Fruit fly (Drosophila melanogaster) whole organism, embryonic: ENCODE results near the gene SPR.
A peak's percentile ranks its signal among the peaks of the same experiment; 100 is the strongest.

Source experiments
- ATbp ChIP-seq: fragments of 200-800 bp; sonication (Bioruptor generic); optimal IDR thresholded peaks from 2 replicates; lab custom pipeline; 2017; ENCODE audit warnings: missing biosample characterization, mild to moderate bottlenecking, missing genetic modification characterization, missing genetic modification reagents
- Atf6 ChIP-seq: fragments of 200-800 bp; sonication (Bioruptor generic); IDR thresholded peaks from 2 replicates; pipeline ENCODE4 v1.3.6; 2022; ENCODE audit warnings: missing biosample characterization, missing genetic modification characterization
- Awh ChIP-seq: fragments of 200-800 bp; sonication (Bioruptor generic); IDR thresholded peaks from 2 replicates; pipeline ENCODE4, ENCODE4 v1.3.6; 2022; ENCODE audit warnings: missing biosample characterization, missing genetic modification characterization
- CG12155 ChIP-seq: fragments of 200-800 bp; sonication (Bioruptor generic); optimal IDR thresholded peaks from 3 replicates; lab custom pipeline; 2016; ENCODE audit warnings: missing biosample characterization, missing genetic modification characterization
- CG12219 ChIP-seq: fragments of 200-800 bp; sonication (Bioruptor generic); optimal IDR thresholded peaks from 3 replicates; lab custom pipeline; 2018; ENCODE audit warnings: missing biosample characterization, mild to moderate bottlenecking, missing genetic modification characterization
- CG13123 ChIP-seq: fragments of 200-800 bp; sonication (Bioruptor generic); optimal IDR thresholded peaks from 2 replicates; lab custom pipeline; 2016; ENCODE audit warnings: missing biosample characterization, missing genetic modification characterization
- CG14710 ChIP-seq: fragments of 200-800 bp; sonication (Bioruptor generic); optimal IDR thresholded peaks from 3 replicates; lab custom pipeline; 2019; ENCODE audit warnings: missing biosample characterization, mild to moderate bottlenecking, missing genetic modification characterization, moderate library complexity
- CG14860 ChIP-seq: fragments of 200-800 bp; sonication (Bioruptor generic); IDR thresholded peaks from 3 replicates; pipeline ENCODE4 v1.3.6; 2022; ENCODE audit warnings: missing biosample characterization, missing genetic modification characterization; ENCODE audit not compliant: partially characterized antibody
- CG15269 ChIP-seq: fragments of 200-800 bp; sonication (Bioruptor generic); optimal IDR thresholded peaks from 2 replicates; lab custom pipeline; 2018; ENCODE audit warnings: missing biosample characterization, mild to moderate bottlenecking, missing genetic modification characterization, moderate library complexity
- CG15479 ChIP-seq: fragments of 200-800 bp; sonication (Bioruptor generic); optimal IDR thresholded peaks from 3 replicates; lab custom pipeline; 2019; ENCODE audit warnings: missing biosample characterization, mild to moderate bottlenecking, missing genetic modification characterization, moderate library complexity
- CG18262 ChIP-seq: fragments of 200-800 bp; optimal IDR thresholded peaks from 3 replicates; lab custom pipeline; 2019; ENCODE audit warnings: missing biosample characterization, mild to moderate bottlenecking, missing genetic modification characterization, moderate library complexity
- CG34376 ChIP-seq: fragments of 200-800 bp; sonication (Bioruptor generic); optimal IDR thresholded peaks from 2 replicates; lab custom pipeline; 2018; ENCODE audit warnings: missing biosample characterization, mild to moderate bottlenecking, missing genetic modification characterization
- CG34422 ChIP-seq: fragments of 200-800 bp; sonication (Bioruptor generic); IDR thresholded peaks from 3 replicates; pipeline ENCODE4 v1.3.6; 2022; ENCODE audit warnings: missing biosample characterization, missing genetic modification characterization
- CG6683 ChIP-seq: fragments of 200-800 bp; sonication (Bioruptor generic); optimal IDR thresholded peaks from 2 replicates; lab custom pipeline; 2017; ENCODE audit warnings: missing biosample characterization, mild to moderate bottlenecking, missing genetic modification characterization, missing genetic modification reagents
- CG6689 ChIP-seq: fragments of 200-800 bp; sonication (Bioruptor generic); IDR thresholded peaks from 2 replicates; pipeline ENCODE4 v1.3.6; 2022; ENCODE audit warnings: missing biosample characterization, missing genetic modification characterization
- CG6765 ChIP-seq: fragments of 200-800 bp; sonication (Bioruptor generic); optimal IDR thresholded peaks from 3 replicates; lab custom pipeline; 2017; ENCODE audit warnings: missing biosample characterization, mild to moderate bottlenecking, missing genetic modification characterization
- CG6791 ChIP-seq: fragments of 200-800 bp; sonication (Bioruptor generic); IDR thresholded peaks from 3 replicates; pipeline ENCODE4 v1.3.6; 2022; ENCODE audit warnings: missing biosample characterization, missing genetic modification characterization; ENCODE audit not compliant: partially characterized antibody
- CG6813 ChIP-seq: fragments of 200-800 bp; sonication (Bioruptor generic); optimal IDR thresholded peaks from 2 replicates; lab custom pipeline; 2017; ENCODE audit warnings: missing biosample characterization, missing genetic modification characterization, mild to moderate bottlenecking, moderate library complexity, missing genetic modification reagents
- CG7963 ChIP-seq: fragments of 200-800 bp; sonication (Bioruptor generic); IDR thresholded peaks from 3 replicates; pipeline ENCODE4 v1.3.6; 2022; ENCODE audit warnings: missing biosample characterization, missing genetic modification characterization; ENCODE audit not compliant: partially characterized antibody
- CG8765 ChIP-seq: fragments of 200-800 bp; sonication (Bioruptor generic); IDR thresholded peaks from 2 replicates; pipeline ENCODE4 v1.3.6; 2022; ENCODE audit warnings: missing biosample characterization, missing genetic modification characterization
- CG9215 ChIP-seq: fragments of 200-800 bp; sonication (Bioruptor generic); IDR thresholded peaks from 2 replicates; pipeline ENCODE4 v1.3.6; 2022; ENCODE audit warnings: missing biosample characterization, missing genetic modification characterization
- CrebB ChIP-seq: fragments of 200-800 bp; sonication (Bioruptor generic); optimal IDR thresholded peaks from 3 replicates; lab custom pipeline; 2018; ENCODE audit warnings: missing biosample characterization, mild to moderate bottlenecking, missing genetic modification characterization
- ERR ChIP-seq: fragments of 200-800 bp; sonication (Bioruptor generic); optimal IDR thresholded peaks from 2 replicates; lab custom pipeline; 2016; ENCODE audit warnings: missing biosample characterization, missing genetic modification characterization
- Med ChIP-seq: fragments of 200-800 bp; sonication (Bioruptor generic); peaks from one replicate; lab custom pipeline; 2016; ENCODE audit warnings: missing biosample characterization, missing genetic modification characterization, mild to moderate bottlenecking, inconsistent platforms, moderate library complexity
- Mes4 ChIP-seq: fragments of 200-800 bp; sonication (Bioruptor generic); optimal IDR thresholded peaks from 2 replicates; lab custom pipeline; 2016; ENCODE audit warnings: missing biosample characterization, missing genetic modification characterization
- NFAT ChIP-seq: fragments of 200-800 bp; sonication (Bioruptor generic); IDR thresholded peaks from 2 replicates; pipeline ENCODE4 v1.3.6; 2022; ENCODE audit warnings: missing biosample characterization, missing genetic modification characterization
- Nf-YB ChIP-seq: fragments of 200-800 bp; sonication (Bioruptor generic); optimal IDR thresholded peaks from 3 replicates; lab custom pipeline; 2019; ENCODE audit warnings: missing biosample characterization, mild to moderate bottlenecking, missing genetic modification characterization, moderate library complexity
- Opbp ChIP-seq: fragments of 200-800 bp; sonication (Bioruptor generic); IDR thresholded peaks from 3 replicates; pipeline ENCODE4 v1.3.6; 2022; ENCODE audit warnings: missing biosample characterization, missing genetic modification characterization; ENCODE audit not compliant: partially characterized antibody
- Six4 ChIP-seq: fragments of 200-800 bp; sonication (Bioruptor generic); optimal IDR thresholded peaks from 2 replicates; lab custom pipeline; 2016; ENCODE audit warnings: missing biosample characterization, missing genetic modification characterization
- ase ChIP-seq: fragments of 200-800 bp; sonication (Bioruptor generic); IDR thresholded peaks from 3 replicates; pipeline ENCODE4 v1.3.6; 2022; ENCODE audit warnings: missing biosample characterization, missing genetic modification characterization
- bsh ChIP-seq, 2 experiments: fragments of 200-800 bp; sonication (Bioruptor generic); optimal IDR thresholded peaks; 2 replicates each; lab custom pipeline; 2017 to 2018; ENCODE audit warnings: mild to moderate bottlenecking in 2 of 2, missing biosample characterization in 2 of 2, missing genetic modification characterization in 2 of 2, moderate library complexity in 1 of 2
- caup ChIP-seq: fragments of 200-800 bp; sonication (Bioruptor generic); optimal IDR thresholded peaks from 3 replicates; lab custom pipeline; 2017; ENCODE audit warnings: missing biosample characterization, mild to moderate bottlenecking, missing genetic modification characterization, moderate library complexity; ENCODE audit not compliant: severe bottlenecking
- cg ChIP-seq: fragments of 200-800 bp; sonication (Bioruptor generic); optimal IDR thresholded peaks from 3 replicates; lab custom pipeline; 2019; ENCODE audit warnings: missing biosample characterization, mild to moderate bottlenecking, missing genetic modification characterization, moderate library complexity
- eve ChIP-seq, 2 experiments: fragments of >200 bp; optimal IDR thresholded peaks; 2 replicates each; lab custom pipeline; 2017; ENCODE audit warnings: missing biosample characterization in 2 of 2, missing genetic modification characterization in 2 of 2
- eyg ChIP-seq: fragments of 200-800 bp; sonication (Bioruptor generic); optimal IDR thresholded peaks from 3 replicates; lab custom pipeline; 2016; ENCODE audit warnings: missing biosample characterization, missing genetic modification characterization
- fd102C ChIP-seq: fragments of 200-800 bp; sonication (Bioruptor generic); optimal IDR thresholded peaks from 2 replicates; lab custom pipeline; 2018; ENCODE audit warnings: missing biosample characterization, mild to moderate bottlenecking, missing genetic modification characterization, moderate library complexity
- fd3F ChIP-seq: fragments of 200-800 bp; sonication (Bioruptor generic); optimal IDR thresholded peaks from 2 replicates; lab custom pipeline; 2018; ENCODE audit warnings: missing biosample characterization, mild to moderate bottlenecking, missing genetic modification characterization, moderate library complexity
- gsb-n ChIP-seq: fragments of 200-800 bp; sonication (Bioruptor generic); optimal IDR thresholded peaks from 3 replicates; lab custom pipeline; 2018; ENCODE audit warnings: missing biosample characterization, mild to moderate bottlenecking, missing genetic modification characterization
- insv ChIP-seq, 2 experiments: fragments of 200-800 bp; sonication (Bioruptor generic); optimal IDR thresholded peaks; 3 replicates each; lab custom pipeline; 2016 to 2018; ENCODE audit warnings: missing biosample characterization in 2 of 2, missing genetic modification characterization in 2 of 2
- ken ChIP-seq: fragments of 200-800 bp; sonication (Bioruptor generic); IDR thresholded peaks from 3 replicates; pipeline ENCODE4 v1.3.6; 2022; ENCODE audit warnings: missing biosample characterization, missing genetic modification characterization
- p53 ChIP-seq: fragments of 200-800 bp; sonication (Bioruptor generic); optimal IDR thresholded peaks from 2 replicates; lab custom pipeline; 2016; ENCODE audit warnings: missing biosample characterization, missing genetic modification characterization
- prd ChIP-seq, 3 experiments: fragments of >200 bp in 2 of 3; fragments of 200-800 bp in 1 of 3; sonication (Bioruptor generic) in 1 of 3; optimal IDR thresholded peaks in 2 of 3; IDR thresholded peaks in 1 of 3; 2 replicates in 2 of 3; 3 replicates in 1 of 3; pipeline versions ENCODE4 v1.3.6 to Lab custom; 2017 to 2022; ENCODE audit warnings: missing biosample characterization in 1 of 3, missing genetic modification characterization in 1 of 3
- psq ChIP-seq: fragments of 200-800 bp; sonication (Bioruptor generic); optimal IDR thresholded peaks from 2 replicates; lab custom pipeline; 2017; ENCODE audit warnings: missing biosample characterization, missing genetic modification characterization
- seq ChIP-seq: fragments of 200-800 bp; sonication (Bioruptor generic); IDR thresholded peaks from 2 replicates; pipeline ENCODE4 v1.3.6; 2022; ENCODE audit warnings: missing biosample characterization, missing genetic modification characterization
- slou ChIP-seq: fragments of 200-800 bp; sonication (Bioruptor generic); optimal IDR thresholded peaks from 3 replicates; lab custom pipeline; 2016; ENCODE audit warnings: missing biosample characterization, missing genetic modification characterization
- sug ChIP-seq: fragments of 200-800 bp; optimal IDR thresholded peaks from 2 replicates; lab custom pipeline; 2019; ENCODE audit warnings: missing biosample characterization, mild to moderate bottlenecking, missing genetic modification characterization, moderate library complexity
- tup ChIP-seq: fragments of 200-800 bp; sonication (Bioruptor generic); optimal IDR thresholded peaks from 2 replicates; lab custom pipeline; 2016; ENCODE audit warnings: missing biosample characterization, mild to moderate bottlenecking, missing genetic modification characterization, moderate library complexity
- vvl ChIP-seq: fragments of 200-800 bp; sonication (Bioruptor generic); IDR thresholded peaks from 2 replicates; pipeline ENCODE4 v1.3.6; 2022; ENCODE audit warnings: missing biosample characterization, missing genetic modification characterization
- z ChIP-seq: fragments of 200-800 bp; sonication (Bioruptor generic); IDR thresholded peaks from 3 replicates; pipeline ENCODE4 v1.3.6; 2022; ENCODE audit warnings: missing biosample characterization, missing genetic modification characterization

SPR gene

DNA sequence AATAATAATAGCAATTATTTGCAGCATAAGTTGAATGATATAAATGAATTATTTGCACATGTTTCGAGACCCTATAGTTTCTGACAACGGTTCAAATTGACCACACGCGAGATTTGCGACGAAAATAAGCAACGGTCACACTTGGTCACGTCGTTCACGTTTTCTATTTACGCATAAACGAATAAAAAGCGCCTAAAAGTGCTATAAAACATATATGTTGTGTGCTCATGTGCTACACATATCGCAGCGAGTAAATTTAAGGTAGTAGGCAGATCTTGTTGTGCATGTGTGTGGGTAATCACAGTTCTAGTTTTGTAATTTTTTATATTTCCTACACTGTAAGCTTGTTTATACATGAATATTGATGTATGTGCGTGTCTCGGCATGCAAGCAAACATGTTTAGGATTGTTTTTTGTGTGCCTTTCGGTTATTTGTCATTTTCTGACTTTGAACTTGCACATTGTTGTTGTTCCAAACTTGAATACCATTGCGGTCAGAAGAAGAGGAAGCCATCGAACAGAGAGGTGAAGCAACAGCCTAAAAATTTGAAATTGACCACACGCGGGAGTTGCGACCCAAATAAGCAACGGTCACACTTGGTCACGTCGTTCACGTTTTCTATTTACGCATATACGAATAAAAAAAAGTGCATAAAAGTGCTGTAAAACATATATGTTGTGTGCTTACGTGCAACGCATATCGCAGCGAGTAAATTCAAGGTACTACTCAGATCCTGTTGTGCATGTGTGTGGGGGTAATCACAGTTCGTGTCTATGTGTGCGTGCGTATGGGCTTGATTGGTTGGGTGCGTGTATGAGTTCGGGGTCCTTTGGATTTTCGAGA is 24.8 kb upstream of the SPR start, which contains the start of gene Usp16-45 (continued):
- TF ChIP-seq Atf6 (GFP tag; lab: Robert Waterston, UW) = no peak
- TF ChIP-seq NFAT (GFP tag; lab: Robert Waterston, UW) = no peak
- no peak for TF ChIP-seq CG14710
- TF ChIP-seq ATbp (GFP tag; lab: Kevin White, UChicago) = no peak
- TF ChIP-seq CG12219 (GFP tag; lab: Kevin White, UChicago) = no peak
- TF ChIP-seq CG18262 (tag; lab: Kevin White, UChicago) = no peak
- no peak for TF ChIP-seq CG6791 (GFP tag; lab: Robert Waterston, UW)
- TF ChIP-seq sug (tag; lab: Kevin White, UChicago) = no peak
- TF ChIP-seq CG12155 (GFP tag; lab: Kevin White, UChicago) = peak; percentile 14
- TF ChIP-seq CG14860 (GFP tag; lab: Robert Waterston, UW) = no peak
- no peak for TF ChIP-seq CG7963 (GFP tag; lab: Robert Waterston, UW)
- no peak for TF ChIP-seq prd (optimal IDR thresholded peaks at IDR 0.05; lab: Kevin White, UChicago)
- no peak for TF ChIP-seq prd (GFP tag; IDR thresholded peaks at IDR 0.05; lab: Robert Waterston, UW)
- TF ChIP-seq fd102C (GFP tag; lab: Kevin White, UChicago) = no peak
- no peak for TF ChIP-seq Mes4 (GFP tag; lab: Kevin White, UChicago)
- TF ChIP-seq CG34422 = no peak
- TF ChIP-seq CG13123 = no peak
- no peak for TF ChIP-seq ERR (GFP tag; lab: Kevin White, UChicago)
- TF ChIP-seq fd3F (GFP tag; lab: Kevin White, UChicago) = no peak
- TF ChIP-seq CG34376 = no peak
- TF ChIP-seq CG15269 (tag; lab: Kevin White, UChicago) = no peak
- TF ChIP-seq seq (GFP tag; lab: Robert Waterston, UW) = no peak
- no peak for TF ChIP-seq Six4
- peak; percentile 68 for TF ChIP-seq cg (GFP tag; lab: Kevin White, UChicago)
- TF ChIP-seq CrebB (tag; lab: Kevin White, UChicago) = no peak
- peak; percentile 30 for TF ChIP-seq Nf-YB
- TF ChIP-seq CG8765 (GFP tag; lab: Robert Waterston, UW) = no peak
- no peak for TF ChIP-seq ase (GFP tag; lab: Robert Waterston, UW)
- TF ChIP-seq CG9215 (GFP tag; lab: Robert Waterston, UW) = no peak
- no peak for TF ChIP-seq CG6813 (GFP tag; lab: Kevin White, UChicago)
- no peak for TF ChIP-seq bsh (GFP tag; optimal IDR thresholded peaks at IDR 0.05; lab: Kevin White, UChicago)
- TF ChIP-seq slou = no peak
- no peak for TF ChIP-seq psq
- TF ChIP-seq tup (GFP tag; lab: Kevin White, UChicago) = no peak
- no peak for TF ChIP-seq gsb-n (tag; lab: Kevin White, UChicago)
- no peak for TF ChIP-seq insv (GFP tag; optimal IDR thresholded peaks at IDR 0.05; lab: Kevin White, UChicago)
- no peak for TF ChIP-seq Med
- TF ChIP-seq caup (GFP tag; lab: Kevin White, UChicago) = no peak
- TF ChIP-seq p53 (GFP tag; lab: Kevin White, UChicago) = no peak
- no peak for TF ChIP-seq Opbp (GFP tag; lab: Robert Waterston, UW)
- TF ChIP-seq vvl (GFP tag; lab: Robert Waterston, UW) = no peak
- TF ChIP-seq CG6765 (GFP tag; lab: Kevin White, UChicago) = no peak
- TF ChIP-seq eyg (GFP tag; lab: Kevin White, UChicago) = no peak
- no peak for TF ChIP-seq CG15479 (GFP tag; lab: Kevin White, UChicago)
- TF ChIP-seq ken = no peak
- TF ChIP-seq CG6683 (GFP tag; lab: Kevin White, UChicago) = no peak
- TF ChIP-seq z (GFP tag; lab: Robert Waterston, UW) = no peak
- no peak for TF ChIP-seq eve (GFP tag; optimal IDR thresholded peaks at IDR 0.05; lab: Kevin White, UChicago)
- no peak for TF ChIP-seq Awh (GFP tag; lab: Robert Waterston, UW)
- no peak for TF ChIP-seq CG6689 (GFP tag; lab: Robert Waterston, UW)
